Worm (Caenorhabditis elegans) whole organism, L4/young adult: ENCODE results near the gene F53A9.6.

Source experiments
- W03F9.2 ChIP-seq: fragments of 150-350 bp; optimal IDR thresholded peaks from 2 replicates; lab custom pipeline; 2014; ENCODE audit warnings: missing biosample characterization, missing genetic modification characterization
- him-1 ChIP-seq: sonication (generic microtip); optimal IDR thresholded peaks from 2 replicates; lab custom pipeline; 2016; ENCODE audit warnings: missing genotype, missing genetic modification reagents, missing genetic modification characterization, missing compliant biosample characterization

- no peak for TF ChIP-seq W03F9.2
- no peak for TF ChIP-seq him-1 (tag; lab: Kevin White, UChicago)
These were observed 37.4 kb downstream of the F53A9.6 start for ce11 chrX:8676088-8676779.
